Fruit fly (Drosophila melanogaster) whole organism, embryonic: ENCODE results near the gene dlg1.

Source experiments
- BEAF-32 ChIP-seq: fragments of 200-800 bp; sonication (Bioruptor generic); optimal IDR thresholded peaks from 3 replicates; lab custom pipeline; 2017; ENCODE audit warnings: missing biosample characterization, missing genetic modification characterization, mild to moderate bottlenecking, moderate library complexity, missing genetic modification reagents
- CG10543 ChIP-seq: fragments of 200-800 bp; sonication (Bioruptor generic); optimal IDR thresholded peaks from 3 replicates; lab custom pipeline; 2017; ENCODE audit warnings: missing biosample characterization, mild to moderate bottlenecking, missing genetic modification characterization, moderate library complexity
- CG12659 ChIP-seq: fragments of 200-800 bp; sonication (Bioruptor generic); optimal IDR thresholded peaks from 3 replicates; lab custom pipeline; 2017; ENCODE audit warnings: mild to moderate bottlenecking, missing biosample characterization, missing genetic modification reagents, missing genetic modification characterization
- CG13624 ChIP-seq: fragments of 200-800 bp; sonication (Bioruptor generic); optimal IDR thresholded peaks from 2 replicates; lab custom pipeline; 2016; ENCODE audit warnings: missing biosample characterization, missing genetic modification characterization
- CG13894 ChIP-seq: fragments of 200-800 bp; sonication (Bioruptor generic); optimal IDR thresholded peaks from 3 replicates; lab custom pipeline; 2018; ENCODE audit warnings: missing biosample characterization, mild to moderate bottlenecking, missing genetic modification characterization, moderate library complexity
- CG15479 ChIP-seq: fragments of 200-800 bp; sonication (Bioruptor generic); optimal IDR thresholded peaks from 3 replicates; lab custom pipeline; 2019; ENCODE audit warnings: missing biosample characterization, mild to moderate bottlenecking, missing genetic modification characterization, moderate library complexity
- CG17385 ChIP-seq: fragments of 200-800 bp; sonication (Bioruptor generic); optimal IDR thresholded peaks from 3 replicates; lab custom pipeline; 2018; ENCODE audit warnings: missing biosample characterization, mild to moderate bottlenecking, missing genetic modification characterization
- CG2120 ChIP-seq: fragments of 200-800 bp; sonication (Bioruptor generic); optimal IDR thresholded peaks from 3 replicates; lab custom pipeline; 2016; ENCODE audit warnings: missing biosample characterization, missing genetic modification characterization
- CG32772 ChIP-seq: fragments of 200-800 bp; sonication (Bioruptor generic); IDR thresholded peaks from 2 replicates; pipeline ENCODE4 v1.3.6; 2022; ENCODE audit warnings: missing biosample characterization, missing genetic modification characterization
- CG34224 ChIP-seq: fragments of 200-800 bp; sonication (Bioruptor generic); IDR thresholded peaks from 3 replicates; pipeline ENCODE4 v1.3.6; 2022; ENCODE audit warnings: missing biosample characterization, missing genetic modification characterization; ENCODE audit not compliant: partially characterized antibody
- CG34422 ChIP-seq: fragments of 200-800 bp; sonication (Bioruptor generic); IDR thresholded peaks from 3 replicates; pipeline ENCODE4 v1.3.6; 2022; ENCODE audit warnings: missing biosample characterization, missing genetic modification characterization
- CG3847 ChIP-seq: fragments of 200-800 bp; sonication (Bioruptor generic); IDR thresholded peaks from 2 replicates; pipeline ENCODE4 v1.3.6; 2022; ENCODE audit warnings: missing biosample characterization, missing genetic modification characterization
- CG4328 ChIP-seq: fragments of 200-800 bp; sonication (Bioruptor generic); optimal IDR thresholded peaks from 3 replicates; lab custom pipeline; 2017; ENCODE audit warnings: missing biosample characterization, missing genetic modification reagents, missing genetic modification characterization
- CG4617 ChIP-seq: fragments of 200-800 bp; sonication (Bioruptor generic); optimal IDR thresholded peaks from 3 replicates; lab custom pipeline; 2016; ENCODE audit warnings: missing biosample characterization, missing genetic modification characterization, borderline replicate concordance
- CG8388 ChIP-seq: fragments of 200-800 bp; sonication (Bioruptor generic); optimal IDR thresholded peaks from 2 replicates; lab custom pipeline; 2019; ENCODE audit warnings: missing biosample characterization, mild to moderate bottlenecking, missing genetic modification characterization, moderate library complexity
- D19A ChIP-seq: fragments of 200-800 bp; optimal IDR thresholded peaks from 3 replicates; lab custom pipeline; 2019; ENCODE audit warnings: missing biosample characterization, mild to moderate bottlenecking, missing genetic modification characterization, moderate library complexity
- Doc3 ChIP-seq: fragments of 200-800 bp; sonication (Bioruptor generic); IDR thresholded peaks from 3 replicates; pipeline ENCODE4 v1.3.6; 2022; ENCODE audit warnings: missing biosample characterization, missing genetic modification characterization; ENCODE audit not compliant: partially characterized antibody
- Dp ChIP-seq: fragments of 200-800 bp; sonication (Bioruptor generic); optimal IDR thresholded peaks from 2 replicates; lab custom pipeline; 2018; ENCODE audit warnings: missing biosample characterization, mild to moderate bottlenecking, missing genetic modification characterization, moderate library complexity
- Dref ChIP-seq: fragments of 200-800 bp; sonication (Bioruptor generic); IDR thresholded peaks from 2 replicates; pipeline ENCODE4 v1.3.6; 2022; ENCODE audit warnings: missing biosample characterization, missing genetic modification characterization
- E2f2 ChIP-seq: fragments of 200-800 bp; sonication (Bioruptor generic); IDR thresholded peaks from 2 replicates; pipeline ENCODE4 v1.3.6; 2022; ENCODE audit warnings: missing biosample characterization, missing genetic modification characterization
- HLH3B ChIP-seq: fragments of 200-800 bp; sonication (Bioruptor generic); IDR thresholded peaks from 2 replicates; pipeline ENCODE4 v1.3.6; 2022; ENCODE audit warnings: missing biosample characterization, missing genetic modification characterization
- HLH4C ChIP-seq: fragments of 200-800 bp; sonication (Bioruptor generic); IDR thresholded peaks from 3 replicates; pipeline ENCODE4 v1.3.6; 2022; ENCODE audit warnings: missing biosample characterization, missing genetic modification characterization; ENCODE audit not compliant: partially characterized antibody
- HmgZ ChIP-seq: fragments of 200-800 bp; sonication (Bioruptor generic); optimal IDR thresholded peaks from 2 replicates; lab custom pipeline; 2018; ENCODE audit warnings: missing biosample characterization, mild to moderate bottlenecking, missing genetic modification characterization
- Meics ChIP-seq: fragments of 200-800 bp; sonication (Bioruptor generic); optimal IDR thresholded peaks from 2 replicates; lab custom pipeline; 2017; ENCODE audit warnings: missing biosample characterization, mild to moderate bottlenecking, missing genetic modification characterization
- Scr ChIP-seq: fragments of 200-800 bp; sonication (Bioruptor generic); IDR thresholded peaks from 2 replicates; pipeline ENCODE4 v1.3.6; 2022; ENCODE audit warnings: missing biosample characterization, missing genetic modification characterization; ENCODE audit not compliant: partially characterized antibody
- Spps ChIP-seq: fragments of 200-800 bp; sonication (Bioruptor generic); optimal IDR thresholded peaks from 2 replicates; lab custom pipeline; 2018; ENCODE audit warnings: missing biosample characterization, mild to moderate bottlenecking, missing genetic modification characterization
- Trl ChIP-seq, 3 experiments: fragments of >200 bp in 2 of 3; fragments of 200-800 bp in 1 of 3; sonication (Bioruptor generic) in 1 of 3; optimal IDR thresholded peaks; 2 replicates in 1 of 3; 3 replicates in 2 of 3; lab custom pipeline; 2016 to 2017; ENCODE audit warnings: missing biosample characterization in 1 of 3, missing genetic modification characterization in 1 of 3
- Vsx1 ChIP-seq: fragments of 200-800 bp; sonication (Bioruptor generic); optimal IDR thresholded peaks from 2 replicates; lab custom pipeline; 2017; ENCODE audit warnings: missing biosample characterization, mild to moderate bottlenecking, missing genetic modification characterization, missing genetic modification reagents
- YL-1 ChIP-seq: fragments of 200-800 bp; sonication (Bioruptor generic); optimal IDR thresholded peaks from 3 replicates; lab custom pipeline; 2017; ENCODE audit warnings: missing biosample characterization, mild to moderate bottlenecking, missing genetic modification characterization
- btn ChIP-seq: fragments of 200-800 bp; sonication (Bioruptor generic); optimal IDR thresholded peaks from 2 replicates; lab custom pipeline; 2016; ENCODE audit warnings: missing biosample characterization, missing genetic modification characterization
- fru ChIP-seq: fragments of >200 bp; optimal IDR thresholded peaks from 2 replicates; lab custom pipeline; 2017
- grn ChIP-seq: fragments of 200-800 bp; sonication (Bioruptor generic); optimal IDR thresholded peaks from 3 replicates; lab custom pipeline; 2017; ENCODE audit warnings: missing biosample characterization, missing genetic modification characterization
- hbn ChIP-seq: fragments of 200-800 bp; sonication (Bioruptor generic); IDR thresholded peaks from 2 replicates; pipeline ENCODE4 v1.3.6; 2022; ENCODE audit warnings: missing biosample characterization, missing genetic modification characterization; ENCODE audit not compliant: partially characterized antibody
- jigr1 ChIP-seq: fragments of 200-800 bp; sonication (Bioruptor generic); IDR thresholded peaks from 3 replicates; pipeline ENCODE4 v1.3.6; 2022; ENCODE audit warnings: missing biosample characterization, missing genetic modification characterization
- jumu ChIP-seq: fragments of 200-800 bp; sonication (Bioruptor generic); optimal IDR thresholded peaks from 3 replicates; lab custom pipeline; 2016; ENCODE audit warnings: missing biosample characterization, missing genetic modification characterization
- lab ChIP-seq: fragments of 200-800 bp; sonication (Bioruptor generic); optimal IDR thresholded peaks from 3 replicates; lab custom pipeline; 2017; ENCODE audit warnings: missing biosample characterization, missing genetic modification characterization, mild to moderate bottlenecking, moderate library complexity, missing genetic modification reagents
- maf-S ChIP-seq: fragments of 200-800 bp; sonication (Bioruptor generic); optimal IDR thresholded peaks from 2 replicates; lab custom pipeline; 2016; ENCODE audit warnings: missing biosample characterization, missing genetic modification characterization
- pum ChIP-seq: fragments of 200-800 bp; sonication (Bioruptor generic); optimal IDR thresholded peaks from 2 replicates; lab custom pipeline; 2016; ENCODE audit warnings: missing biosample characterization, missing genetic modification characterization
- seq ChIP-seq: fragments of 200-800 bp; sonication (Bioruptor generic); IDR thresholded peaks from 2 replicates; pipeline ENCODE4 v1.3.6; 2022; ENCODE audit warnings: missing biosample characterization, missing genetic modification characterization
- slbo ChIP-seq: fragments of 200-800 bp; sonication (Bioruptor generic); IDR thresholded peaks from 2 replicates; pipeline ENCODE4 v1.3.6; 2022; ENCODE audit warnings: missing biosample characterization, missing genetic modification characterization
- so ChIP-seq: fragments of 200-800 bp; sonication (Bioruptor generic); IDR thresholded peaks from 3 replicates; pipeline ENCODE4 v1.3.6; 2022; ENCODE audit warnings: missing biosample characterization, missing genetic modification characterization
- sob ChIP-seq: fragments of 200-800 bp; sonication (Bioruptor generic); IDR thresholded peaks from 2 replicates; pipeline ENCODE4 v1.3.6; 2022; ENCODE audit warnings: missing biosample characterization, missing genetic modification characterization
- stwl ChIP-seq: fragments of 200-800 bp; sonication (Bioruptor generic); optimal IDR thresholded peaks from 3 replicates; lab custom pipeline; 2018; ENCODE audit warnings: missing biosample characterization, mild to moderate bottlenecking, missing genetic modification characterization, moderate library complexity
- sug ChIP-seq: fragments of 200-800 bp; optimal IDR thresholded peaks from 2 replicates; lab custom pipeline; 2019; ENCODE audit warnings: missing biosample characterization, mild to moderate bottlenecking, missing genetic modification characterization, moderate library complexity
- tin ChIP-seq: fragments of 200-800 bp; sonication (Bioruptor generic); optimal IDR thresholded peaks from 3 replicates; lab custom pipeline; 2016; ENCODE audit warnings: missing biosample characterization, missing genetic modification characterization
- tx ChIP-seq: fragments of 200-800 bp; sonication (Bioruptor generic); optimal IDR thresholded peaks from 2 replicates; lab custom pipeline; 2016; ENCODE audit warnings: missing biosample characterization, missing genetic modification characterization
- zf30C ChIP-seq: fragments of 200-800 bp; sonication (Bioruptor generic); optimal IDR thresholded peaks from 3 replicates; lab custom pipeline; 2018; ENCODE audit warnings: missing biosample characterization, mild to moderate bottlenecking, missing genetic modification characterization
- zfh2 ChIP-seq: fragments of 200-800 bp; sonication (Bioruptor generic); optimal IDR thresholded peaks from 2 replicates; lab custom pipeline; 2016; ENCODE audit warnings: missing biosample characterization, missing genetic modification characterization

The dlg1 gene

DNA sequence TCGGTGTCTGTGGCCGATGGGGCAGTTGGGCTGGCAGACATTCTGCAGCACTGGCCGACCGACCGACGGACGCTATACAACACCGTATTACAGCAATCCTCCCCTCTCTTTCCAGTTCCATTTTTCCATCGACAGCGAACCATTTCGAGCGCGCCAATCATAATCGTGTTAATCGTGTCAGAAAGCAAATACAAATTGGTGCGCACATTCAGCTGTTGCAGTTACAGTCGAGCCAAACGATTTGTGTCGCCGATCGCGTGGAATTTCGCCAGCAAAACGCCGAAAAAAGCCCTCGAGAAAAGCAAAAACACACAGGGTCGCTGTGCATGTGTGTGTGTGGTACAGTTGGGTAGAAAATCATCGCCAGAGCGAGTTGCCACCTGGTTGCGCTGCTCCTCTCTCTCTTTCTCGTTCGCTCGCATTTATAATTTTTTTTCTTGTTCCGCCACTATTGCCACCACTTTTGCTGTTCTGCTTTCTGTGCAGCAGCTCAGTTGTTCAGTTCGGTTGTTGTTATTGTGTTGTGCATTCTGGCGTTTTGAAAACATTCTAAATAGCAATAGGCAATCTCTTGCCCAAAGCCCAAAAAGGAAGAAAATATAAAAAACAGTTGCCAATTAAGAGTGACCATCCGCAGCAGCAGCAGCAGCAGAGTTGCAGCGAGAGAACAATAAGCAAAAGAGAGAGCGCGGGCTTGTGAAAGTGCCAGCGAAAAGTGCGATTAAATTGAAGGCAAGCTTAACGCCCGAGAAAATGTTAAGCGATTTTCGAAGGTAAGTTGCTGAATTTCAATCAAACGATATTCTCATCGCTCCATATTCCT is 18.7 kb upstream of the dlg1 start, which contains the start of gene CG1737 (continued):
- no peak for TF ChIP-seq Doc3 (GFP tag; lab: Robert Waterston, UW)
- TF ChIP-seq stwl (tag; lab: Kevin White, UChicago), result no peak
- TF ChIP-seq tx (GFP tag; lab: Kevin White, UChicago), result peak; percentile 3
- TF ChIP-seq zf30C (GFP tag; lab: Kevin White, UChicago), result no peak
- TF ChIP-seq slbo (GFP tag; lab: Robert Waterston, UW), result peak; percentile 64
- TF ChIP-seq CG15479 (GFP tag; lab: Kevin White, UChicago), result peak; percentile 56
- TF ChIP-seq Spps (tag; lab: Kevin White, UChicago), result no peak
- no peak for TF ChIP-seq D19A (tag; lab: Kevin White, UChicago)
- peak; percentile 41 for TF ChIP-seq sob (GFP tag; lab: Robert Waterston, UW)
- no peak for TF ChIP-seq fru (lab: Kevin White, UChicago)
- TF ChIP-seq seq, result 0 out of 2 replicates have a peak, but pooled peaks have one; percentile 9
- TF ChIP-seq Meics (GFP tag; lab: Kevin White, UChicago), result peak; percentile 14
- TF ChIP-seq CG13894 (tag; lab: Kevin White, UChicago), result peak; percentile 2
- TF ChIP-seq CG4617, result peak; percentile 44
- no peak for TF ChIP-seq HLH4C (GFP tag; lab: Robert Waterston, UW)
- peak; percentile 19 for TF ChIP-seq CG12659
- TF ChIP-seq CG32772, result peak; percentile 66
- no peak for TF ChIP-seq jigr1 (GFP tag; lab: Robert Waterston, UW)
- TF ChIP-seq HmgZ, result peak; percentile 11
- peak; percentile 50 for TF ChIP-seq lab (GFP tag; lab: Kevin White, UChicago)
- TF ChIP-seq CG17385 (GFP tag; lab: Kevin White, UChicago), result peak; percentile 15
- TF ChIP-seq CG13624 (GFP tag; lab: Kevin White, UChicago), result peak; percentile 7
- TF ChIP-seq Trl (optimal IDR thresholded peaks at IDR 0.05; lab: Kevin White, UChicago), result peak; percentile 28 to 72
- TF ChIP-seq Trl (GFP tag; optimal IDR thresholded peaks at IDR 0.05; lab: Kevin White, UChicago), result no peak
- TF ChIP-seq CG8388 (GFP tag; lab: Kevin White, UChicago), result peak; percentile 37
- TF ChIP-seq hbn, result 0 out of 2 replicates have a peak, but pooled peaks have one; percentile 19
- TF ChIP-seq Vsx1 (GFP tag; lab: Kevin White, UChicago), result no peak
- TF ChIP-seq tin, result peak; percentile 20
- TF ChIP-seq YL-1 (GFP tag; lab: Kevin White, UChicago), result peak; percentile 71
- TF ChIP-seq jumu (GFP tag; lab: Kevin White, UChicago), result no peak
- peak; percentile 6 for TF ChIP-seq CG4328 (GFP tag; lab: Kevin White, UChicago)
- TF ChIP-seq Dp (GFP tag; lab: Kevin White, UChicago), result peak; percentile 8
- TF ChIP-seq E2f2 (GFP tag; lab: Robert Waterston, UW), result peak; percentile 37; the same call in 1 of the 2 replicates
- TF ChIP-seq btn, result no peak
- peak; percentile 26 for TF ChIP-seq zfh2 (GFP tag; lab: Kevin White, UChicago)
- no peak for TF ChIP-seq pum (GFP tag; lab: Kevin White, UChicago)
- TF ChIP-seq CG3847, result 0 out of 2 replicates have a peak, but pooled peaks have one; percentile 7
- peak; percentile 28 for TF ChIP-seq CG10543 (GFP tag; lab: Kevin White, UChicago)
- TF ChIP-seq sug (tag; lab: Kevin White, UChicago), result peak; percentile 35
- TF ChIP-seq Scr (GFP tag; lab: Robert Waterston, UW), result peak; percentile 33; the same call in 1 of the 2 replicates
- peak; percentile 46 for TF ChIP-seq BEAF-32 (GFP tag; lab: Kevin White, UChicago)
- no peak for TF ChIP-seq CG34422 (GFP tag; lab: Robert Waterston, UW)
- peak; percentile 32 for TF ChIP-seq Dref (GFP tag; lab: Robert Waterston, UW)
- TF ChIP-seq CG34224 (GFP tag; lab: Robert Waterston, UW), result 0 out of 3 replicates have a peak, but pooled peaks have one; percentile 23
- TF ChIP-seq grn (GFP tag; lab: Kevin White, UChicago), result no peak
- no peak for TF ChIP-seq HLH3B (GFP tag; lab: Robert Waterston, UW)
- peak; percentile 10 for TF ChIP-seq CG2120 (GFP tag; lab: Kevin White, UChicago)
- TF ChIP-seq so (GFP tag; lab: Robert Waterston, UW), result no peak
- TF ChIP-seq maf-S (GFP tag; lab: Kevin White, UChicago), result no peak
